Worm (Caenorhabditis elegans) whole organism, L4/young adult: ENCODE measurements around the gene vha-7.

ENCODE experiments used
- W03F9.2 ChIP-seq: fragments of 150-350 bp; optimal IDR thresholded peaks from 2 replicates; lab custom pipeline; 2014; ENCODE audit warnings: missing biosample characterization, missing genetic modification characterization
- dao-5 ChIP-seq: sonication (generic microtip); optimal IDR thresholded peaks from 2 replicates; lab custom pipeline; 2016; ENCODE audit warnings: missing genotype, missing genetic modification characterization, moderate library complexity, missing compliant biosample characterization
- him-1 ChIP-seq: sonication (generic microtip); optimal IDR thresholded peaks from 2 replicates; lab custom pipeline; 2016; ENCODE audit warnings: missing genotype, missing genetic modification reagents, missing genetic modification characterization, missing compliant biosample characterization

The vha-7 gene

DNA sequence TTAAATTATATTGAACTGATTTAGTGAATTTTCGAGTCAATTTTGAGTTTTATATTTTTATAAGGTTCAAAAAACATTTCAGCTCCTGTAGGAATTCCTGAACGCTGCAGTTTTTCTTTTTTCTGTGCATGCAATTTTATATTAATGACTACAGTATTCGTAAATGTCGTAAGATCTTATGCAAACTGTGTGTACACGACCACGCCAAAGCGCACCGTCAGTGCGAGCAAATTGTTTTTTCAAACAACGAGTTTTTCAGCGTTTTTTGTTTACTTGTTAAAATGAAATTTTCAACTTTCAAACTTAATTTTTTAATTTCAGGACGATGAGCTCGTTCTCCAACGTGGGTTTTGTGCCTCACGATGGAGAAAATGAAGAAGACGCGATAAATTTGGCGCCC lies at the start of gene vha-7:
Gene vha-7, plus strand, starts transcription at position 326 of the 400 bp plus-strand sequence.
- TF ChIP-seq W03F9.2 (tag; lab: Kevin White, UChicago), result no peak
- no peak for TF ChIP-seq him-1 (tag; lab: Kevin White, UChicago)
- TF ChIP-seq dao-5 (tag; lab: Kevin White, UChicago), result no peak

- peak; percentile 52 for TF ChIP-seq dao-5 (tag; lab: Kevin White, UChicago)
- TF ChIP-seq him-1 (tag; lab: Kevin White, UChicago), result peak; percentile 74
- TF ChIP-seq W03F9.2 (tag; lab: Kevin White, UChicago), result no peak
Measured at ce11 chrIV:12594574-12594973, 45.7 kb upstream of the vha-7 start.

ce11 chrIV:12596960-12597359 lies 43.3 kb upstream of the vha-7 start:
- TF ChIP-seq W03F9.2 (tag; lab: Kevin White, UChicago) (no peak), dao-5 (tag; lab: Kevin White, UChicago) (no peak), him-1 (tag; lab: Kevin White, UChicago) (no peak)

- TF ChIP-seq him-1 (tag; lab: Kevin White, UChicago) (no peak), W03F9.2 (tag; lab: Kevin White, UChicago) (no peak), dao-5 (tag; lab: Kevin White, UChicago) (no peak)
Measured at ce11 chrIV:12599158-12599557, 41.1 kb upstream of the vha-7 start, which contains the start of gene pgp-1. pgp-1 (minus strand) TSS chrIV:12599169.

- TF ChIP-seq him-1 (tag; lab: Kevin White, UChicago) (no peak), W03F9.2 (tag; lab: Kevin White, UChicago) (no peak), dao-5 (tag; lab: Kevin White, UChicago) (no peak)
Measured at ce11 chrIV:12600941-12601340, 39.3 kb upstream of the vha-7 start.

DNA sequence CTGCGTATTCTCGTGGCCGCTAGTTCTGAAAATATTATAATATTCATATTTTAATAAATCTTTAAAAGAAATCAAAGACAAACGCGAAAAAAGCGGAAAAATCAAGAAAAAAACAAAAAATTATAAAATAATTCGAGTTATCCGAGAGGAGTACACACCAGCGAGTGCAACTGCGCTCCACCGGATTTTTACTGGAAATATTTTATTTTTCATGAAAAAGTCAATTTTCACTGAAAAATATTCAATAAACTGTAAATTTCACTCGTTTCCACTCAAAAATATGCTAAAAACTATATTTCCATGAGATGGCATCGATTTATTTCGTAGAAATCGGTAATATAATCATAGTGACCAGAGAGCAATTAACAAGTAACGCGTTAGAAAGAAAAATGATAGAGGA lies 34.9 kb upstream of the vha-7 start, which contains the start of gene Y55D9A.2:
Gene Y55D9A.2, minus strand, starts transcription at position 31 of the 400 bp plus-strand sequence.
- TF ChIP-seq dao-5 (tag; lab: Kevin White, UChicago) (no peak), him-1 (tag; lab: Kevin White, UChicago) (no peak), W03F9.2 (tag; lab: Kevin White, UChicago) (peak; percentile 15)

- TF ChIP-seq him-1 (tag; lab: Kevin White, UChicago) (no peak), dao-5 (tag; lab: Kevin White, UChicago) (no peak), W03F9.2 (tag; lab: Kevin White, UChicago) (no peak)
Measured at ce11 chrIV:12614624-12615023, 25.6 kb upstream of the vha-7 start, which contains the start of gene efa-6. efa-6 (minus strand) TSS chrIV:12614724.

DNA sequence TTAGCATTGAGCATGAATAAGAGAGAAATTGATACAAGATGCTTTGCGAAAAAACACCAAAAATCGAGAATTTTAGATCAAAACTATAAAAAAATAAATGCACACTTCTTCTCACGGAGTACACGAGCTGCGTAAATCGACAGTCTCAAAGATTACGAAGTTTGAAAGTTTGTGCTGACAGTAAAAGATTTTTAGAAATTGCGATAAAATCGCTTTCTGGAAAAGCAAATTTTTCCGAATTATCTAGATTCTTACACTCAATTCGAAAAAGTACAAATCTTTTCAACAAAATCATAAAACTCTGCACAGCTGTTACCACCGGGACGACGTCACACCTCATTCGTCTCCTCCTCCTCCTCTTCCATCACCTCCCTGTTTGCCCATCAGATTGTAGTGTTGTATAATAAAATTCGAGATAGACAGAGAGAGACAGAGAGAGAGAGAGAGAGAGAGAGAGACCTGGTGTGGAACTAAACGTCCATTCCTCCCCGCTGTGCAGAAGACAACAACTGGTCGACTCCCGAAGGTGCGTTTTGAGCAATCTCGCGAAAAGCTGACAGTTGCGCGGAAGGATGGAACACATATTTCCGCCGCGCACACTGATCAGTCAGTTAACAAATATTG lies 25.0 kb upstream of the vha-7 start:
- TF ChIP-seq him-1 (tag; lab: Kevin White, UChicago) (no peak), dao-5 (tag; lab: Kevin White, UChicago) (no peak), W03F9.2 (tag; lab: Kevin White, UChicago) (no peak)

- TF ChIP-seq dao-5 (tag; lab: Kevin White, UChicago) (no peak), him-1 (tag; lab: Kevin White, UChicago) (no peak), W03F9.2 (tag; lab: Kevin White, UChicago) (no peak)
Measured at ce11 chrIV:12616943-12617689, 23.1 kb upstream of the vha-7 start.

DNA sequence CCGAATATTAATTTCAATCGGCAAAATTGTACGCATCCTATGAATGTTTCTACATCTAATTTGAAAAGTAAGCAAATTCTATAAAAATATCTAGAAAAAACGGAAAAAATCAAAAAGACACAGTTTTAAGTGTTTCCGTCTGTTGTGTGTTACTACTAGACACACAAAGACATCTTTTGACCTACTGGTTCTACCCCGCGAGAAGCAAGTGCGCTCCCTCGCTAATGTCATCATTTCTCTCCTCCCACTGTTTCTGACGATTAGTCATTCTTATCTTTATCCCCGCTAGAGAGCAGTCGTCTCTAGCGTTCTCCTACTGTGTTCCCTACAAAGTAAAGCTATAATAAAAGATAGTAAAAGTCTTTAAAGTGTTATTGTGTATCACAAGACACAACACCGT lies 22.3 kb upstream of the vha-7 start:
- no peak for TF ChIP-seq dao-5 (tag; lab: Kevin White, UChicago)

DNA sequence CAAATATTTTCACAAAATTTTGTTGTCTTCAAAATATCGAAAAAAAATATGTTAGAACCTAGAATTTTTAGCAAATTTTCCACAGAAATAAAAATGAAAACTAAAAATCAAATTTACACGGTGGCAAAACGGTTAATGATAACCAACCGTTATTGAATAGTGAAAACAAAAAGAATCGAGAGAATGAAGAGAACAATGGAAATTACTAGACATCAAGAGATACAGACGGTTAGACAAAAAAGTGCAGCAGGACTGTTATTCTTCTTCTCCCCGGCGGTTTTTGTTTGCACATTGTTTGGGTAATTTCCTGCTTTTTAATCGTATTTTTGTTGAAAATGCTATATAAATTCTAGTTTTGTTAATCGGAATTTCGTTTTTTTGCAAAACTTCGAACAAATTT lies 21.4 kb upstream of the vha-7 start:
- TF ChIP-seq W03F9.2 (tag; lab: Kevin White, UChicago), result no peak
- TF ChIP-seq dao-5 (tag; lab: Kevin White, UChicago), result no peak
- no peak for TF ChIP-seq him-1 (tag; lab: Kevin White, UChicago)

DNA sequence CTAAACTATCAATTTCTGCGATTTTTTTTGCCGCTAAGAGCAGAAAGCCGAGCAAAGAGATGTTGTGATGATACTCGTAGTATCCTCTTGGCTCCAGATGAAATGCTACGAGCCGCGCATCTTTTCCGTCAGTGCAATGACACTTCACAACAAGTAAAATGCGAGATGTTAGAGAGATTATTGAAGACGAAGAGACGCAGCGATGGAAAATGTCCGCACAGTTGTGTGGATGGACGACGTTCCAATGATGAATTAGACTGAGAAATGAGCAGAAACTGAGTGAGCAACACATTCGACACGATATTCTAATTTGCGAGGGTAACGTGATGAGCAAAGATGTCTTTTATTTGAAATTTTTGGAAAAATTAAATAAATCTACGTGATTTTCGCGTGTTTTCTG lies 19.3 kb upstream of the vha-7 start:
- no peak for TF ChIP-seq dao-5 (tag; lab: Kevin White, UChicago)
- TF ChIP-seq him-1 (tag; lab: Kevin White, UChicago), result no peak
- no peak for TF ChIP-seq W03F9.2 (tag; lab: Kevin White, UChicago)

DNA sequence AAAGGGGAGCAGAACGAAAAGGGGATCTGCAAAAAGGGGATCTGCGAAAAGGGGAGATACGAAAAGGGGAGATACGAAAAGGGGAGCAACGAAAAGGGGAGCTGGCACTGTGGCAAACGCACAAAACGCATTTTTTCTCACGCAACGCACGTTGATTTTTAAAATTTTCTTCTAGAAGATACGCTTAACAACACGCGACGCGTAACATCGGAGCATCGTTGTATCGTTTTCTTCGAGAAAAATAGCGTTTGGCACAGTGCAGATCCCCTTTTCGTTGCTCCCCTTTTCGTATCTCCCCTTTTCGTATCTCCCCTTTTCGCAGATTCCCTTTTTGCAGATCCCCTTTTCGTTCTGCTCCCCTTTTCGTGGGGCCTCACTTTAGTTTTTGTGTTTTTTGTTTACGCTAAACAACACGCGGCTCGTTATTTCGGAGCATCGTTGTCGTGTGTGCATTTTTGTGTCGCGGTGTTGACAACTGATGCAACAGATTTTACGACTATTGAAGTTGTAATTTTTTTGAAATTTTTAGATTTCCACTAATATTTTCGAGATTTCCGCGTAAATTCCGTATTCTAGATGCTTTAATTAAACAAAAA lies 18.7 kb upstream of the vha-7 start:
- TF ChIP-seq W03F9.2 (tag; lab: Kevin White, UChicago), result peak; percentile 18
